Worm (Caenorhabditis elegans) whole organism, mixed stage, embryonic: ENCODE measurements around the gene spin-3.

ENCODE experiments used
- ces-1 ChIP-seq: fragments of 150-350 bp; optimal IDR thresholded peaks from 2 replicates; lab custom pipeline; 2014; ENCODE audit warnings: missing biosample characterization, missing genetic modification reagents, missing genetic modification characterization
- elt-1 ChIP-seq: sonication (generic microtip); optimal IDR thresholded peaks from 2 replicates; lab custom pipeline; 2017; ENCODE audit warnings: missing genetic modification characterization, mild to moderate bottlenecking, missing compliant biosample characterization, antibody characterized with exemption, moderate library complexity, borderline replicate concordance; ENCODE audit not compliant: insufficient read depth
- elt-3 ChIP-seq: fragments of 150-350 bp; optimal IDR thresholded peaks from 2 replicates; lab custom pipeline; 2014; ENCODE audit warnings: missing biosample characterization, missing genetic modification characterization
- ham-2 ChIP-seq: fragments of 200-800 bp; sonication (Bioruptor generic); optimal IDR thresholded peaks from 2 replicates; lab custom pipeline; 2018; ENCODE audit warnings: mild to moderate bottlenecking, missing genetic modification characterization, missing compliant biosample characterization
- lin-13 ChIP-seq: fragments of 150-350 bp; optimal IDR thresholded peaks from 2 replicates; lab custom pipeline; 2014; ENCODE audit warnings: missing biosample characterization, missing genetic modification characterization
- nhr-12 ChIP-seq: fragments of 150-350 bp; optimal IDR thresholded peaks from 2 replicates; lab custom pipeline; 2014; ENCODE audit warnings: missing biosample characterization, missing genetic modification characterization
- nhr-237 ChIP-seq: fragments of 150-350 bp; optimal IDR thresholded peaks from 2 replicates; lab custom pipeline; 2014; ENCODE audit warnings: missing biosample characterization, missing genetic modification characterization
- nhr-76 ChIP-seq: sonication (generic microtip); optimal IDR thresholded peaks from 2 replicates; lab custom pipeline; 2017; ENCODE audit warnings: missing biosample characterization, missing genetic modification characterization
- snpc-4 ChIP-seq: fragments of 150-350 bp; optimal IDR thresholded peaks from 2 replicates; lab custom pipeline; 2014; ENCODE audit warnings: missing biosample characterization, missing genetic modification characterization
- sptf-1 ChIP-seq: sonication (generic microtip); optimal IDR thresholded peaks from 2 replicates; lab custom pipeline; 2017; ENCODE audit warnings: mild to moderate bottlenecking, missing genetic modification characterization, moderate library complexity, missing compliant biosample characterization
- unc-62 ChIP-seq: fragments of 150-350 bp; optimal IDR thresholded peaks from 2 replicates; lab custom pipeline; 2014; ENCODE audit warnings: missing biosample characterization, missing genetic modification reagents, missing genetic modification characterization

ce11 chrX:13091199-13091598, 38.9 kb upstream of the spin-3 start:
- no peak for TF ChIP-seq elt-1
- no peak for TF ChIP-seq sptf-1 (tag; lab: Kevin White, UChicago)
- TF ChIP-seq ham-2 (GFP tag; lab: Kevin White, UChicago): no peak
- TF ChIP-seq unc-62: no peak
- no peak for TF ChIP-seq lin-13 (tag; lab: Kevin White, UChicago)
- no peak for TF ChIP-seq nhr-76
- TF ChIP-seq nhr-12 (tag; lab: Kevin White, UChicago): no peak
- TF ChIP-seq snpc-4: no peak
- no peak for TF ChIP-seq elt-3 (tag; lab: Kevin White, UChicago)
- no peak for TF ChIP-seq nhr-237 (tag; lab: Kevin White, UChicago)
- no peak for TF ChIP-seq ces-1 (GFP tag; lab: Kevin White, UChicago)
